Fruit fly (Drosophila melanogaster) whole organism, pupa: ENCODE data around the gene CG12522.

ENCODE experiments used
- CG12605 ChIP-seq: fragments of 200-800 bp; sonication (Bioruptor generic); IDR thresholded peaks from 2 replicates; pipeline ENCODE4 v1.3.6; 2022; ENCODE audit warnings: missing biosample characterization, missing genetic modification characterization
- CG13204 ChIP-seq: fragments of 200-800 bp; sonication (Bioruptor generic); optimal IDR thresholded peaks from 2 replicates; lab custom pipeline; 2018; ENCODE audit warnings: missing biosample characterization, mild to moderate bottlenecking, missing genetic modification characterization, moderate library complexity
- CG17806 ChIP-seq: fragments of 200-800 bp; sonication (Bioruptor generic); optimal IDR thresholded peaks from 2 replicates; lab custom pipeline; 2018; ENCODE audit warnings: missing biosample characterization, mild to moderate bottlenecking, missing genetic modification characterization, moderate library complexity
- CG34367 ChIP-seq: fragments of 200-800 bp; sonication (Bioruptor generic); optimal IDR thresholded peaks from 2 replicates; lab custom pipeline; 2018; ENCODE audit warnings: missing biosample characterization, mild to moderate bottlenecking, missing genetic modification characterization
- CG4496 ChIP-seq: fragments of 200-800 bp; sonication (Bioruptor generic); IDR thresholded peaks from 3 replicates; pipeline ENCODE4 v1.3.6; 2022; ENCODE audit warnings: missing biosample characterization, missing genetic modification characterization
- CG8159 ChIP-seq: fragments of 200-800 bp; sonication (Bioruptor generic); optimal IDR thresholded peaks from 3 replicates; lab custom pipeline; 2018; ENCODE audit warnings: missing biosample characterization, mild to moderate bottlenecking, missing genetic modification characterization, moderate library complexity
- CG8301 ChIP-seq: fragments of 200-800 bp; sonication (Bioruptor generic); optimal IDR thresholded peaks from 2 replicates; lab custom pipeline; 2018; ENCODE audit warnings: missing biosample characterization, mild to moderate bottlenecking, missing genetic modification characterization
- CG9948 ChIP-seq: fragments of 200-800 bp; sonication (Bioruptor generic); optimal IDR thresholded peaks from 2 replicates; lab custom pipeline; 2018; ENCODE audit warnings: missing biosample characterization, mild to moderate bottlenecking, missing genetic modification characterization, moderate library complexity
- EcR ChIP-seq: fragments of 200-800 bp; sonication (Bioruptor generic); optimal IDR thresholded peaks from 3 replicates; lab custom pipeline; 2019; ENCODE audit warnings: missing biosample characterization, missing genetic modification characterization, mild to moderate bottlenecking, moderate library complexity, missing genetic modification reagents
- Ets98B ChIP-seq: fragments of 200-800 bp; sonication (Bioruptor generic); IDR thresholded peaks from 2 replicates; pipeline ENCODE4 v1.3.6; 2022; ENCODE audit warnings: missing biosample characterization, missing genetic modification characterization
- Pif1A ChIP-seq: fragments of 200-800 bp; sonication (Bioruptor generic); optimal IDR thresholded peaks from 3 replicates; lab custom pipeline; 2016; ENCODE audit warnings: missing biosample characterization, missing genetic modification characterization
- Snoo ChIP-seq: fragments of 200-800 bp; sonication (Bioruptor generic); optimal IDR thresholded peaks from 3 replicates; lab custom pipeline; 2017; ENCODE audit warnings: missing biosample characterization, mild to moderate bottlenecking, missing genetic modification characterization, inconsistent platforms
- gl ChIP-seq: fragments of 200-800 bp; sonication (Bioruptor generic); optimal IDR thresholded peaks from 2 replicates; lab custom pipeline; 2018; ENCODE audit warnings: missing biosample characterization, mild to moderate bottlenecking, missing genetic modification characterization
- rn ChIP-seq: fragments of 200-800 bp; sonication (Bioruptor generic); IDR thresholded peaks from 2 replicates; pipeline ENCODE4 v1.3.6; 2022; ENCODE audit warnings: missing biosample characterization, missing genetic modification characterization

- TF ChIP-seq CG13204 (GFP tag; lab: Kevin White, UChicago) (no peak), CG9948 (no peak), Pif1A (no peak), EcR (GFP tag; lab: Kevin White, UChicago) (no peak), Snoo (tag; lab: Kevin White, UChicago) (no peak), CG17806 (tag; lab: Kevin White, UChicago) (no peak), gl (no peak), CG4496 (GFP tag; lab: Robert Waterston, UW) (no peak), CG8301 (tag; lab: Kevin White, UChicago) (no peak), CG34367 (tag; lab: Kevin White, UChicago) (no peak), CG8159 (no peak), CG12605 (GFP tag; lab: Robert Waterston, UW) (no peak), rn (GFP tag; lab: Robert Waterston, UW) (no peak), Ets98B (GFP tag; lab: Robert Waterston, UW) (no peak)
These were observed 5.1 kb upstream of the CG12522 start, which contains the start of gene Elo68alpha for dm6 chr3L:11102930-11103329.
